Fruit fly (Drosophila melanogaster) whole organism: ENCODE data around the gene CG32170.

Experiments used
- CG8478 ChIP-seq: fragments of >200 bp; optimal IDR thresholded peaks from 2 replicates; lab custom pipeline; 2018; ENCODE audit warnings: inconsistent platforms
- Dll ChIP-seq: fragments of >200 bp; optimal IDR thresholded peaks from 2 replicates; lab custom pipeline; 2017
- EcR ChIP-seq, 2 experiments: fragments of >200 bp; optimal IDR thresholded peaks; 2 replicates each; lab custom pipeline; 2017; ENCODE audit warnings: missing biosample characterization in 2 of 2, missing genetic modification characterization in 2 of 2, missing genetic modification reagents in 2 of 2
- pan ChIP-seq: fragments of >200 bp; optimal IDR thresholded peaks from 2 replicates; lab custom pipeline; 2017
- psq ChIP-seq: fragments of >200 bp; optimal IDR thresholded peaks from 2 replicates; lab custom pipeline; 2017
- usp ChIP-seq: fragments of >200 bp; optimal IDR thresholded peaks from 2 replicates; lab custom pipeline; 2017; ENCODE audit warnings: missing biosample characterization, missing genetic modification characterization, mixed read lengths

Gene CG32170

dm6 chr3L:16889545-16889944, 12.4 kb downstream of the CG32170 start:
- TF ChIP-seq usp (GFP tag; lab: Kevin White, UChicago) (no peak), pan (lab: Kevin White, UChicago) (no peak), EcR (GFP tag; optimal IDR thresholded peaks at IDR 0.05; lab: Kevin White, UChicago) (no peak), Dll (no peak), psq (lab: Kevin White, UChicago) (no peak), CG8478 (lab: Kevin White, UChicago) (no peak)

- TF ChIP-seq EcR (GFP tag; optimal IDR thresholded peaks at IDR 0.05; lab: Kevin White, UChicago) (no peak), Dll (peak; percentile 82)
Measured at dm6 chr3L:16890650-16891336, 13.7 kb downstream of the CG32170 start.

dm6 chr3L:16891914-16892313, 14.8 kb downstream of the CG32170 start:
- TF ChIP-seq Dll = no peak
- TF ChIP-seq CG8478 (lab: Kevin White, UChicago) = no peak

DNA sequence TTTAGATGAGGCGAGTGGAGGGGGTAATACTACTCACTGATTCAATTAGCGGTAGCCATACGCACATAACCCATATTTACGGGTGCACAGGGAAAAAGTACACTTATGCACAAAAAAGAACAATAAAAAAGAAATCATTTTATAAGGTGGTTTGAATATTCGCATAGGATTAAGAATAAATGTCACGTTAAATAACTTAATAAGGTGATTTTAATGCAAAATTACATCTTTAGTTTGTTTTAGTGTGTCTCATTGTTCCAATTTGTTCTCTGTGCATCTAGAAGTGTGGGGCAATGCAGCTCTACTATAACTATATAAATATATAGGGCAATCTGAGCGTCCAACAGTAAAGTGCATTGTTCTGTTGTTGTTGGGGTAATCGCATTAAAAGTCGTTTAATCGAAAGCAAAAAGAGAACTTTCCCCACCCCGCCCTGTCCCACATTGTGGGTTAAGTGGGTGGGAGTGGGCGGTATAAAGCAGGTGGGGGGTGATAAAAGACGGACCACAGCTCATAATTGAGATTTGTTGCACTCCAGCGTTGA, 15.7 kb downstream of the CG32170 start:
- TF ChIP-seq CG8478 (lab: Kevin White, UChicago) = no peak
- TF ChIP-seq pan (lab: Kevin White, UChicago) = no peak
- TF ChIP-seq EcR (GFP tag; optimal IDR thresholded peaks at IDR 0.05; lab: Kevin White, UChicago) = no peak
- TF ChIP-seq psq (lab: Kevin White, UChicago) = no peak
- TF ChIP-seq Dll = no peak

- no peak for TF ChIP-seq pan (lab: Kevin White, UChicago)
- no peak for TF ChIP-seq CG8478 (lab: Kevin White, UChicago)
Measured at dm6 chr3L:16893647-16894046, 16.5 kb downstream of the CG32170 start.

DNA sequence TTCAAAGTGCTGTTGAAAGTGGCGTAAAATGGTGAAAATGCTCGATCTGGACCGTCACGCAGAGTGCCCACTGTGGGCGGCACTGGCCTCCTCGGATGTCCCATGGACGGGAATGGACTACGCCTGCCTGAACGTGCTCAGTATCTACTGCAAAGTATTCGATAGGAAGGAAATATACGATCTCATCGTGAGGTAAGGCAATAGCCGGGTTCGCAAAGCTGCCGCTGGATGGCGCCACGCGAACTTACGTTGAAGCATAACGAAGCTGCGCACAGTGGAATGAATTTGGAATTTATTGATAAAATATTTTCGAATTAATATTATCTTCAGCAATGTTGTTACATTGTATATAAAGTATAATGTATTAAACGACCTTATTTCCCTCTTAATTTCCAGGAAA, 19.3 kb downstream of the CG32170 start:
- no peak for TF ChIP-seq psq (lab: Kevin White, UChicago)
- TF ChIP-seq Dll = no peak
- no peak for TF ChIP-seq pan (lab: Kevin White, UChicago)
- TF ChIP-seq usp (GFP tag; lab: Kevin White, UChicago) = no peak
- no peak for TF ChIP-seq CG8478 (lab: Kevin White, UChicago)
- no peak for TF ChIP-seq EcR (GFP tag; optimal IDR thresholded peaks at IDR 0.05; lab: Kevin White, UChicago)

DNA sequence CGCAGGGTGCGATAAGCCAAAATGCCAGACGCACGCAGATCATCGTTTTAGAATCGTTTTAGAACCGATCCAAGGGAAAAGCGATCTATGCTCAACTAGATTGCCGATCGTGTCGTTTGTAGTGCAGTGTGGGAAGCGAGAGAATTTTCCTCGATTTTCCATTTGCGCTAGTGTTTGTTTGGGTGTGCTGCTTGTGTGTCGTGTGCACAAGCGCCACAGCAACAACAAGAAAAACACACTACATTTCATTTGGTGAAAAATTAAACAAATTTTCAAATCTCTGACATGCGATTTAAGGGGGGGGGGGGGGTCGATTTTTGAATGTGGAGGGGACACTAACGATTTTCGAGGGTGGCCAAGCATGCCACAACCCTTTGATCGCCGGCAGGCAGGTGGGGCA, 33.4 kb downstream of the CG32170 start:
- TF ChIP-seq pan (lab: Kevin White, UChicago) (no peak), Dll (no peak), CG8478 (lab: Kevin White, UChicago) (no peak), EcR (GFP tag; optimal IDR thresholded peaks at IDR 0.05; lab: Kevin White, UChicago) (no peak), psq (lab: Kevin White, UChicago) (no peak), usp (GFP tag; lab: Kevin White, UChicago) (no peak)

dm6 chr3L:16914113-16914512, 37.0 kb downstream of the CG32170 start:
- TF ChIP-seq pan (lab: Kevin White, UChicago) = no peak
- TF ChIP-seq Dll = no peak
- TF ChIP-seq CG8478 (lab: Kevin White, UChicago) = no peak
- TF ChIP-seq psq (lab: Kevin White, UChicago) = no peak
- TF ChIP-seq usp (GFP tag; lab: Kevin White, UChicago) = no peak
- no peak for TF ChIP-seq EcR (GFP tag; optimal IDR thresholded peaks at IDR 0.05; lab: Kevin White, UChicago)

dm6 chr3L:16915766-16916476, 38.8 kb downstream of the CG32170 start:
- TF ChIP-seq Dll = no peak
- no peak for TF ChIP-seq CG8478 (lab: Kevin White, UChicago)
- TF ChIP-seq pan (lab: Kevin White, UChicago) = no peak
- TF ChIP-seq psq (lab: Kevin White, UChicago) = no peak
- TF ChIP-seq EcR (GFP tag; optimal IDR thresholded peaks at IDR 0.05; lab: Kevin White, UChicago) = no peak
- TF ChIP-seq usp (GFP tag; lab: Kevin White, UChicago) = no peak

dm6 chr3L:16917409-16918173, 40.5 kb downstream of the CG32170 start:
- no peak for TF ChIP-seq EcR (GFP tag; optimal IDR thresholded peaks at IDR 0.05; lab: Kevin White, UChicago)
- TF ChIP-seq CG8478 (lab: Kevin White, UChicago) = no peak
- TF ChIP-seq Dll = no peak
- no peak for TF ChIP-seq psq (lab: Kevin White, UChicago)
- TF ChIP-seq pan (lab: Kevin White, UChicago) = no peak
- TF ChIP-seq usp (GFP tag; lab: Kevin White, UChicago) = no peak

- TF ChIP-seq Dll (no peak), EcR (GFP tag; optimal IDR thresholded peaks at IDR 0.05; lab: Kevin White, UChicago) (peak in 1 of 2 experiments; percentile 2)
Measured at dm6 chr3L:16922952-16923351, 45.8 kb downstream of the CG32170 start, which contains the start of gene CG13028. TSS of gene CG13028 (plus strand) at chr3L:16923252.

dm6 chr3L:16927375-16927774, 50.3 kb downstream of the CG32170 start, which contains the start of gene CG13023:
TSS of gene CG13023 (minus strand) at chr3L:16927434.
- TF ChIP-seq pan (lab: Kevin White, UChicago) (no peak), Dll (no peak), EcR (GFP tag; optimal IDR thresholded peaks at IDR 0.05; lab: Kevin White, UChicago) (peak in 1 of 2 experiments; percentile 72)
